Fruit fly (Drosophila melanogaster): ENCODE results near the gene CG42779.

The CG42779 gene

DNA sequence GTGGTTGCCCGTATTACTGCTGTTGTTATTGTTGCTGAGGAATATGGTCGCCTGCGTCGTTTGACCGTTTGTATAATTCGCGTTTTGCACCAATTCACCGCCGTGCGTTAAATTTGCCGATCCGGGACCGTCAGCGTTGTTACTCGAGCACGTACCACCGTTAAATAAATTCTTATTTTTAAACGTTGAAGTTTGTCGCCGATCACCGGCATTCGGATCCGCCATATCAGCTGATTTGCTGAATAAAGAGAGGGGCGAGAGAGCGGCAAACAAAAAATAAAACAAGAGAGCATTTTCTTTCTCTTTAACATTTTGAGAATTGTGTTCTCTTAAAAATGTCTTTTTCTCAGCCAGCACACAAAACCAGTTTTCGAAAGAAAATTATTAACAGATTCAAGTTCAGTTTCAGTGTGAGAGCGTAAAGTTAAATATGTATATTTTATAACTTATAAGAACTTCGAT is 2.4 kb upstream of the CG42779 start (continued):
- TF ChIP-seq CG18476 (GFP tag; optimal IDR thresholded peaks at IDR 0.05) (no peak), unpg (GFP tag; optimal IDR thresholded peaks at IDR 0.05) (no peak), CG1832 (GFP tag; optimal IDR thresholded peaks at IDR 0.05) (no peak), CG16815 (GFP tag; optimal IDR thresholded peaks at IDR 0.05) (no peak), CG15073 (GFP tag; optimal IDR thresholded peaks at IDR 0.05) (no peak), CG10321 (GFP tag; IDR thresholded peaks at IDR 0.05) (no peak), CG10366 (GFP tag; IDR thresholded peaks at IDR 0.05) (no peak), CG10431 (GFP tag; optimal IDR thresholded peaks at IDR 0.05) (no peak), CG14710 (tag; optimal IDR thresholded peaks at IDR 0.05) (no peak), trem (tag; optimal IDR thresholded peaks at IDR 0.05) (no peak), Med (GFP tag) (peak; percentile 90), Hr3 (GFP tag; optimal IDR thresholded peaks at IDR 0.05) (no peak), onecut (GFP tag; IDR thresholded peaks at IDR 0.05) (no peak), CG15479 (GFP tag; optimal IDR thresholded peaks at IDR 0.05) (no peak), fd96Cb (tag; optimal IDR thresholded peaks at IDR 0.05) (no peak), sisA (GFP tag; IDR thresholded peaks at IDR 0.05) (no peak), CG8765 (GFP tag; IDR thresholded peaks at IDR 0.05) (no peak), zf30C (GFP tag; optimal IDR thresholded peaks at IDR 0.05) (no peak), CG10147 (GFP tag; optimal IDR thresholded peaks at IDR 0.05) (no peak), Ada2b (GFP tag; IDR thresholded peaks at IDR 0.05) (no peak), TFAM (GFP tag; optimal IDR thresholded peaks at IDR 0.05) (no peak), CG11085 (GFP tag; IDR thresholded peaks at IDR 0.05) (0 out of 2 replicates have a peak, but pooled peaks have one; percentile 22), chn (GFP tag; optimal IDR thresholded peaks at IDR 0.05) (no peak), danr (GFP tag; IDR thresholded peaks at IDR 0.05) (no peak), CG15601 (tag; optimal IDR thresholded peaks at IDR 0.05) (no peak), CG9817 (tag; optimal IDR thresholded peaks at IDR 0.05) (no peak), CG4328 (GFP tag; optimal IDR thresholded peaks at IDR 0.05) (no peak), ap (GFP tag; IDR thresholded peaks at IDR 0.05) (no peak), Kr (GFP tag; optimal IDR thresholded peaks at IDR 0.05) (no peak), nom (GFP tag; optimal IDR thresholded peaks at IDR 0.05) (peak; percentile 41), ATbp (GFP tag; optimal IDR thresholded peaks at IDR 0.05) (no peak), Usf (GFP tag; optimal IDR thresholded peaks at IDR 0.05) (no peak), da (GFP tag; optimal IDR thresholded peaks at IDR 0.05) (no peak), usp (GFP tag; optimal IDR thresholded peaks at IDR 0.05) (no peak), H15 (GFP tag; IDR thresholded peaks at IDR 0.05) (no peak), ci (GFP tag; IDR thresholded peaks at IDR 0.05) (peak; percentile 56; the same call in 1 of the 3 replicates), CG14965 (GFP tag; optimal IDR thresholded peaks at IDR 0.05; ENCODE audit: borderline replicate concordance) (no peak), sima (GFP tag; optimal IDR thresholded peaks at IDR 0.05) (no peak), klu (GFP tag; IDR thresholded peaks at IDR 0.05) (no peak), tin (GFP tag; optimal IDR thresholded peaks at IDR 0.05) (no peak), CG9609 (GFP tag; optimal IDR thresholded peaks at IDR 0.05) (no peak), CG12299 (tag; optimal IDR thresholded peaks at IDR 0.05) (no peak), crp (GFP tag; optimal IDR thresholded peaks at IDR 0.05) (peak in 1 of 2 experiments; percentile 70), mld (GFP tag; IDR thresholded peaks at IDR 0.05; ENCODE audit: partially characterized antibody) (no peak), Sry-δ (GFP tag; optimal IDR thresholded peaks at IDR 0.05) (no peak), CG11093 (GFP tag; IDR thresholded peaks at IDR 0.05) (no peak), Antp (GFP tag; optimal IDR thresholded peaks at IDR 0.05) (no peak), trh (GFP tag; optimal IDR thresholded peaks at IDR 0.05) (no peak), CG17612 (GFP tag; IDR thresholded peaks at IDR 0.05) (no peak), otp (GFP tag; IDR thresholded peaks at IDR 0.05) (no peak), caup (GFP tag; optimal IDR thresholded peaks at IDR 0.05; ENCODE audit: severe bottlenecking) (peak; percentile 15), so (GFP tag; IDR thresholded peaks at IDR 0.05) (no peak)

Measured in whole organism, embryonic.